Fruit fly (Drosophila melanogaster) whole organism, pupa: ENCODE measurements around the gene CG4998.

Experiments used
- CG10348 ChIP-seq: fragments of 200-800 bp; sonication (Bioruptor generic); IDR thresholded peaks from 2 replicates; pipeline ENCODE4 v1.3.6; 2022; ENCODE audit warnings: missing biosample characterization, missing genetic modification characterization
- CG12605 ChIP-seq: fragments of 200-800 bp; sonication (Bioruptor generic); IDR thresholded peaks from 2 replicates; pipeline ENCODE4 v1.3.6; 2022; ENCODE audit warnings: missing biosample characterization, missing genetic modification characterization
- CG13204 ChIP-seq: fragments of 200-800 bp; sonication (Bioruptor generic); optimal IDR thresholded peaks from 2 replicates; lab custom pipeline; 2018; ENCODE audit warnings: missing biosample characterization, mild to moderate bottlenecking, missing genetic modification characterization, moderate library complexity
- CG32121 ChIP-seq: fragments of 200-800 bp; sonication (Bioruptor generic); IDR thresholded peaks from 2 replicates; pipeline ENCODE4 v1.3.6; 2022; ENCODE audit warnings: missing biosample characterization, missing genetic modification characterization
- CG34367 ChIP-seq: fragments of 200-800 bp; sonication (Bioruptor generic); optimal IDR thresholded peaks from 2 replicates; lab custom pipeline; 2018; ENCODE audit warnings: missing biosample characterization, mild to moderate bottlenecking, missing genetic modification characterization
- CG8159 ChIP-seq: fragments of 200-800 bp; sonication (Bioruptor generic); optimal IDR thresholded peaks from 3 replicates; lab custom pipeline; 2018; ENCODE audit warnings: missing biosample characterization, mild to moderate bottlenecking, missing genetic modification characterization, moderate library complexity
- CG8301 ChIP-seq: fragments of 200-800 bp; sonication (Bioruptor generic); optimal IDR thresholded peaks from 2 replicates; lab custom pipeline; 2018; ENCODE audit warnings: missing biosample characterization, mild to moderate bottlenecking, missing genetic modification characterization
- CG9948 ChIP-seq: fragments of 200-800 bp; sonication (Bioruptor generic); optimal IDR thresholded peaks from 2 replicates; lab custom pipeline; 2018; ENCODE audit warnings: missing biosample characterization, mild to moderate bottlenecking, missing genetic modification characterization, moderate library complexity
- D1 ChIP-seq: fragments of 200-800 bp; sonication (Bioruptor generic); optimal IDR thresholded peaks from 2 replicates; lab custom pipeline; 2018; ENCODE audit warnings: missing biosample characterization, mild to moderate bottlenecking, missing genetic modification characterization, moderate library complexity
- EcR ChIP-seq: fragments of 200-800 bp; sonication (Bioruptor generic); optimal IDR thresholded peaks from 3 replicates; lab custom pipeline; 2019; ENCODE audit warnings: missing biosample characterization, missing genetic modification characterization, mild to moderate bottlenecking, moderate library complexity, missing genetic modification reagents
- Ets98B ChIP-seq: fragments of 200-800 bp; sonication (Bioruptor generic); IDR thresholded peaks from 2 replicates; pipeline ENCODE4 v1.3.6; 2022; ENCODE audit warnings: missing biosample characterization, missing genetic modification characterization
- Pif1A ChIP-seq: fragments of 200-800 bp; sonication (Bioruptor generic); optimal IDR thresholded peaks from 3 replicates; lab custom pipeline; 2016; ENCODE audit warnings: missing biosample characterization, missing genetic modification characterization
- gl ChIP-seq: fragments of 200-800 bp; sonication (Bioruptor generic); optimal IDR thresholded peaks from 2 replicates; lab custom pipeline; 2018; ENCODE audit warnings: missing biosample characterization, mild to moderate bottlenecking, missing genetic modification characterization

dm6 chr3L:16359795-16360194, 21.0 kb downstream of the CG4998 start:
- no peak for TF ChIP-seq CG12605
- TF ChIP-seq CG8301 (tag; lab: Kevin White, UChicago), result no peak
- no peak for TF ChIP-seq CG8159 (tag; lab: Kevin White, UChicago)
- no peak for TF ChIP-seq gl (tag; lab: Kevin White, UChicago)
- TF ChIP-seq CG10348 (GFP tag; lab: Robert Waterston, UW), result no peak
- TF ChIP-seq Ets98B, result no peak
- no peak for TF ChIP-seq CG32121
- no peak for TF ChIP-seq CG13204 (GFP tag; lab: Kevin White, UChicago)
- TF ChIP-seq EcR (GFP tag; lab: Kevin White, UChicago), result no peak
- no peak for TF ChIP-seq CG34367 (tag; lab: Kevin White, UChicago)
- TF ChIP-seq Pif1A (GFP tag; lab: Kevin White, UChicago), result no peak
- TF ChIP-seq D1 (tag; lab: Kevin White, UChicago), result no peak
- TF ChIP-seq CG9948, result no peak
